Fruit fly (Drosophila melanogaster) whole organism, pupa: ENCODE measurements around the gene mRpL47.

Experiments
- CG12605 ChIP-seq: fragments of 200-800 bp; sonication (Bioruptor generic); IDR thresholded peaks from 2 replicates; pipeline ENCODE4 v1.3.6; 2022; ENCODE audit warnings: missing biosample characterization, missing genetic modification characterization
- CG4496 ChIP-seq: fragments of 200-800 bp; sonication (Bioruptor generic); IDR thresholded peaks from 3 replicates; pipeline ENCODE4 v1.3.6; 2022; ENCODE audit warnings: missing biosample characterization, missing genetic modification characterization
- CG8301 ChIP-seq: fragments of 200-800 bp; sonication (Bioruptor generic); optimal IDR thresholded peaks from 2 replicates; lab custom pipeline; 2018; ENCODE audit warnings: missing biosample characterization, mild to moderate bottlenecking, missing genetic modification characterization
- CG9948 ChIP-seq: fragments of 200-800 bp; sonication (Bioruptor generic); optimal IDR thresholded peaks from 2 replicates; lab custom pipeline; 2018; ENCODE audit warnings: missing biosample characterization, mild to moderate bottlenecking, missing genetic modification characterization, moderate library complexity
- EcR ChIP-seq: fragments of 200-800 bp; sonication (Bioruptor generic); optimal IDR thresholded peaks from 3 replicates; lab custom pipeline; 2019; ENCODE audit warnings: missing biosample characterization, missing genetic modification characterization, mild to moderate bottlenecking, moderate library complexity, missing genetic modification reagents

DNA sequence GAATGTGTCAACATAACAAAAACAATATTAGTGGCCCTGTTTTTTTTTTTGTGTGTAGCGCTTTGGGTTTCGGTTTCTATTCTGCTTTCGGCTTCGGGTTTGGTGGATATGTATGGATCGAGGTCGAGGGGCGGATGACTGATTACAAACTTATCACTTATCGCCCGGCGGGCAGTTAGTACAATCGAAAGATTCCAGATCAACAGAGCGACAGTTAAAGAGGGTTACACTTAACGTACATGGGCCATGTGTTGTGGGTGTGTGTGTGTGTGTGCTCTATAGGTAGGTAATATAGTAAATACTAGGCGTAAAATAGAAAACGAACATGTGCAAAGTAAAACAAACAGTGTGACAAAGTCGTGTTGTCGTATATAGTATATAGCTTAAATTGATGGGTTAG, 33.1 kb upstream of the mRpL47 start:
- no peak for TF ChIP-seq EcR
- TF ChIP-seq CG12605 (GFP tag; lab: Robert Waterston, UW) = no peak
- TF ChIP-seq CG4496 = no peak
- no peak for TF ChIP-seq CG9948 (tag; lab: Kevin White, UChicago)
- TF ChIP-seq CG8301 (tag; lab: Kevin White, UChicago) = no peak
